Fruit fly (Drosophila melanogaster): ENCODE measurements around the gene CG15369.

dm6 chrX:9266082-9266481, 49.4 kb downstream of the CG15369 start:
- TF ChIP-seq br (GFP tag; optimal IDR thresholded peaks at IDR 0.05), result no peak
- TF ChIP-seq Hr78 (GFP tag; optimal IDR thresholded peaks at IDR 0.05), result no peak
- no peak for TF ChIP-seq pan (optimal IDR thresholded peaks at IDR 0.05)
- no peak for TF ChIP-seq Abd-B (GFP tag; optimal IDR thresholded peaks at IDR 0.05)
- TF ChIP-seq Mio (GFP tag; optimal IDR thresholded peaks at IDR 0.05), result no peak
- TF ChIP-seq Myc (optimal IDR thresholded peaks at IDR 0.05), result no peak
- TF ChIP-seq Hr83 (GFP tag; optimal IDR thresholded peaks at IDR 0.05; ENCODE audit: poor library complexity, severe bottlenecking), result no peak
- TF ChIP-seq psq (GFP tag; optimal IDR thresholded peaks at IDR 0.05), result no peak
- no peak for TF ChIP-seq Dfd (GFP tag; optimal IDR thresholded peaks at IDR 0.05)
- TF ChIP-seq rgr (GFP tag; optimal IDR thresholded peaks at IDR 0.05), result no peak
- no peak for TF ChIP-seq dl (GFP tag; optimal IDR thresholded peaks at IDR 0.05; ENCODE audit: insufficient read depth in 1 of 2, partially characterized antibody in 2 of 2)
